Fruit fly (Drosophila melanogaster): ENCODE measurements around the gene Vps16A.

Vps16A gene

dm6 chr3R:9229075-9229835, 37.6 kb upstream of the Vps16A start (continued):
- TF ChIP-seq CG4360 (GFP tag; IDR thresholded peaks at IDR 0.05) (peak; percentile 85), ftz-f1 (GFP tag; optimal IDR thresholded peaks at IDR 0.05) (no peak), Doc3 (GFP tag; IDR thresholded peaks at IDR 0.05; ENCODE audit: partially characterized antibody) (no peak), ato (GFP tag; IDR thresholded peaks at IDR 0.05; ENCODE audit: partially characterized antibody) (no peak), ase (GFP tag; IDR thresholded peaks at IDR 0.05) (0 out of 3 replicates have a peak, but pooled peaks have one; percentile 61), BEAF-32 (GFP tag; optimal IDR thresholded peaks at IDR 0.05) (no peak), ewg (GFP tag; optimal IDR thresholded peaks at IDR 0.05) (peak; percentile 56), bigmax (GFP tag; optimal IDR thresholded peaks at IDR 0.05) (no peak), Elba2 (GFP tag; optimal IDR thresholded peaks at IDR 0.05) (no peak), luna (GFP tag; optimal IDR thresholded peaks at IDR 0.05) (peak; percentile 23), CG4404 (GFP tag; IDR thresholded peaks at IDR 0.05) (peak; percentile 56), CG1603 (tag; optimal IDR thresholded peaks at IDR 0.05) (peak; percentile 78), CG13123 (GFP tag; optimal IDR thresholded peaks at IDR 0.05) (peak; percentile 61), cas (GFP tag; IDR thresholded peaks at IDR 0.05) (peak; percentile 21; the same call in 1 of the 2 replicates), CG32772 (GFP tag; IDR thresholded peaks at IDR 0.05) (peak; percentile 69), NK7.1 (GFP tag; optimal IDR thresholded peaks at IDR 0.05) (peak; percentile 52), Mad (GFP tag; optimal IDR thresholded peaks at IDR 0.05) (peak; percentile 55), CG12659 (GFP tag; optimal IDR thresholded peaks at IDR 0.05) (peak; percentile 59), corto (GFP tag; optimal IDR thresholded peaks at IDR 0.05) (peak; percentile 97), CG17912 (GFP tag; optimal IDR thresholded peaks at IDR 0.05) (no peak), CG5180 (GFP tag; optimal IDR thresholded peaks at IDR 0.05) (no peak), bsh (GFP tag; optimal IDR thresholded peaks at IDR 0.05) (peak; percentile 89 to 99), zf30C (GFP tag; optimal IDR thresholded peaks at IDR 0.05) (peak; percentile 67), tx (GFP tag; optimal IDR thresholded peaks at IDR 0.05) (peak; percentile 82), CG11398 (GFP tag; optimal IDR thresholded peaks at IDR 0.05) (peak; percentile 60), croc (GFP tag; conservative IDR thresholded peaks at IDR 0.05) (peak; percentile 59), odd (GFP tag; optimal IDR thresholded peaks at IDR 0.05) (peak; percentile 39), eve (GFP tag; optimal IDR thresholded peaks at IDR 0.05) (peak in 1 of 2 experiments; percentile 96), dmrt11E (tag; optimal IDR thresholded peaks at IDR 0.05) (peak; percentile 92), HmgD (GFP tag; optimal IDR thresholded peaks at IDR 0.05) (no peak), CG14667 (GFP tag; IDR thresholded peaks at IDR 0.05) (peak; percentile 51), ham (GFP tag; IDR thresholded peaks at IDR 0.05) (no peak), hb (GFP tag; IDR thresholded peaks at IDR 0.05; ENCODE audit: partially characterized antibody) (no peak), CG7928 (GFP tag; optimal IDR thresholded peaks at IDR 0.05) (peak; percentile 14), hkb (optimal IDR thresholded peaks at IDR 0.05) (no peak), hkb (GFP tag; IDR thresholded peaks at IDR 0.05) (peak; percentile 80), mld (GFP tag; IDR thresholded peaks at IDR 0.05; ENCODE audit: partially characterized antibody) (no peak), CG9876 (GFP tag; optimal IDR thresholded peaks at IDR 0.05) (peak; percentile 77), CG15011 (GFP tag; optimal IDR thresholded peaks at IDR 0.05) (peak; percentile 64), pum (GFP tag; optimal IDR thresholded peaks at IDR 0.05) (peak; percentile 84), crc (GFP tag; optimal IDR thresholded peaks at IDR 0.05) (peak; percentile 70), pnt (GFP tag; optimal IDR thresholded peaks at IDR 0.05) (peak; percentile 92), Hey (tag; optimal IDR thresholded peaks at IDR 0.05) (peak; percentile 6), abd-A (tag; optimal IDR thresholded peaks at IDR 0.05) (peak; percentile 10), grn (GFP tag; optimal IDR thresholded peaks at IDR 0.05) (peak; percentile 43), CG2120 (GFP tag; optimal IDR thresholded peaks at IDR 0.05) (peak; percentile 76), dpn (GFP tag; optimal IDR thresholded peaks at IDR 0.05) (peak; percentile 72 to 81), Hr3 (GFP tag; optimal IDR thresholded peaks at IDR 0.05) (peak; percentile 76), sima (GFP tag; optimal IDR thresholded peaks at IDR 0.05) (peak; percentile 76)
